Fruit fly (Drosophila melanogaster): ENCODE results near the gene AkhR.
A peak's percentile ranks its signal among the peaks of the same experiment; 100 is the strongest.

Gene AkhR

DNA sequence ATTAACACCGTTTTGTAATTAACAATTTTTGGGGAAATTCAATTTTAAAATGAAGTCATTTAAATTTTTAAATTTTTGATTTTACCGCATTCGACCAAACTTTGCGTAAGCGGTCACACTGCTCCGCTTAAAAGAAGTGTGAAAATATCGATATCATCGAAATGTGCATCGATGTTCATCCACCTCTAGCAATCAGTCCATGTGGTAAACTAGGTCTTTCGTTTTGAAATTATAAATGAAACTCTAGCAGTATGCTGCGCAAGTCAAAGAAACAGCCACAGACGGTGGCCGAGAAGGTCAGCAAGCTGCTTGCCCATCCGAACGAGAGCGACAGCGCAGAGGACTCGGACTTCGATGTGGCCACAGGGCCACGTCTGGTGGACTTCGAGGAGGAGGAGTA, 1.5 kb upstream of the AkhR start, which contains the start of gene Aatf (continued):
- peak; percentile 80; the same call in 2 of the 4 replicates for TF ChIP-seq chinmo (GFP tag; IDR thresholded peaks at IDR 0.05; ENCODE audit: partially characterized antibody)
- TF ChIP-seq pho (GFP tag; optimal IDR thresholded peaks at IDR 0.05), result no peak
- peak; percentile 15 for TF ChIP-seq Bteb2 (GFP tag; optimal IDR thresholded peaks at IDR 0.05)
- TF ChIP-seq CG33213 (GFP tag; optimal IDR thresholded peaks at IDR 0.05), result peak; percentile 28
- TF ChIP-seq CG4730 (GFP tag; IDR thresholded peaks at IDR 0.05), result no peak
- no peak for TF ChIP-seq HHEX (GFP tag; optimal IDR thresholded peaks at IDR 0.05)
- TF ChIP-seq chn (GFP tag; optimal IDR thresholded peaks at IDR 0.05), result no peak
- no peak for TF ChIP-seq CG9609 (GFP tag; optimal IDR thresholded peaks at IDR 0.05)
- TF ChIP-seq CG6854 (GFP tag; optimal IDR thresholded peaks at IDR 0.05), result no peak
- no peak for TF ChIP-seq Hr39 (optimal IDR thresholded peaks at IDR 0.05)
- TF ChIP-seq sug (tag; optimal IDR thresholded peaks at IDR 0.05), result peak; percentile 3
- no peak for TF ChIP-seq CG3726 (GFP tag; IDR thresholded peaks at IDR 0.05)
- TF ChIP-seq CG13424 (tag; optimal IDR thresholded peaks at IDR 0.05), result no peak
- TF ChIP-seq fru (optimal IDR thresholded peaks at IDR 0.05), result no peak
- no peak for TF ChIP-seq nerfin-1 (tag; optimal IDR thresholded peaks at IDR 0.05)
- TF ChIP-seq Blimp-1 (GFP tag; optimal IDR thresholded peaks at IDR 0.05), result no peak
- TF ChIP-seq CG2116 (GFP tag; optimal IDR thresholded peaks at IDR 0.05), result peak; percentile 81
- peak; percentile 28; the same call in 1 of the 3 replicates for TF ChIP-seq row (GFP tag; IDR thresholded peaks at IDR 0.05)
- no peak for TF ChIP-seq Camta (GFP tag; optimal IDR thresholded peaks at IDR 0.05)
- TF ChIP-seq CG13123 (GFP tag; optimal IDR thresholded peaks at IDR 0.05), result no peak
- TF ChIP-seq CG3407 (GFP tag; optimal IDR thresholded peaks at IDR 0.05), result no peak
- no peak for TF ChIP-seq jigr1 (GFP tag; IDR thresholded peaks at IDR 0.05)
- TF ChIP-seq tll (GFP tag; optimal IDR thresholded peaks at IDR 0.05), result no peak
- TF ChIP-seq CG10431 (GFP tag; optimal IDR thresholded peaks at IDR 0.05), result no peak
- TF ChIP-seq CG6689 (GFP tag; IDR thresholded peaks at IDR 0.05), result no peak
- TF ChIP-seq CG31388 (GFP tag; optimal IDR thresholded peaks at IDR 0.05), result no peak
- TF ChIP-seq CG7556 (GFP tag; optimal IDR thresholded peaks at IDR 0.05), result no peak
- TF ChIP-seq Dll (GFP tag; IDR thresholded peaks at IDR 0.05; ENCODE audit: partially characterized antibody), result peak; percentile 89
- TF ChIP-seq z (GFP tag; IDR thresholded peaks at IDR 0.05), result no peak
- no peak for TF ChIP-seq GATAe (GFP tag; conservative IDR thresholded peaks at IDR 0.05)
- no peak for TF ChIP-seq CG31441 (GFP tag; IDR thresholded peaks at IDR 0.05)
- TF ChIP-seq CG17612 (GFP tag; IDR thresholded peaks at IDR 0.05), result no peak
- no peak for TF ChIP-seq lmd (GFP tag; IDR thresholded peaks at IDR 0.05)
- no peak for TF ChIP-seq Fer2 (tag; optimal IDR thresholded peaks at IDR 0.05)
- TF ChIP-seq CG30431 (GFP tag; optimal IDR thresholded peaks at IDR 0.05), result no peak
- no peak for TF ChIP-seq sob (GFP tag; IDR thresholded peaks at IDR 0.05)
- no peak for TF ChIP-seq odd (GFP tag; optimal IDR thresholded peaks at IDR 0.05)
- TF ChIP-seq Hmx (GFP tag; optimal IDR thresholded peaks at IDR 0.05), result no peak
- no peak for TF ChIP-seq CoRest (tag; optimal IDR thresholded peaks at IDR 0.05)
- TF ChIP-seq tgo (GFP tag; IDR thresholded peaks at IDR 0.05), result no peak
- no peak for TF ChIP-seq pum (GFP tag; optimal IDR thresholded peaks at IDR 0.05)
- no peak for TF ChIP-seq Hsf (GFP tag; optimal IDR thresholded peaks at IDR 0.05)
- no peak for TF ChIP-seq CG18764 (GFP tag; optimal IDR thresholded peaks at IDR 0.05)
- TF ChIP-seq yki (optimal IDR thresholded peaks at IDR 0.05), result no peak
- no peak for TF ChIP-seq klu (GFP tag; IDR thresholded peaks at IDR 0.05)
- no peak for TF ChIP-seq Trl (optimal IDR thresholded peaks at IDR 0.05)
- TF ChIP-seq Trl (GFP tag; optimal IDR thresholded peaks at IDR 0.05), result no peak
- TF ChIP-seq CG9215 (GFP tag; IDR thresholded peaks at IDR 0.05), result no peak
- no peak for TF ChIP-seq bcd (GFP tag; optimal IDR thresholded peaks at IDR 0.05)
- TF ChIP-seq NC2α (GFP tag; optimal IDR thresholded peaks at IDR 0.05), result no peak
- no peak for TF ChIP-seq CG33557 (GFP tag; optimal IDR thresholded peaks at IDR 0.05)
- no peak for TF ChIP-seq pnt (GFP tag; optimal IDR thresholded peaks at IDR 0.05)
- no peak for TF ChIP-seq H15 (GFP tag; IDR thresholded peaks at IDR 0.05)
- no peak for TF ChIP-seq psq (GFP tag; optimal IDR thresholded peaks at IDR 0.05)
- TF ChIP-seq Tbp (GFP tag; optimal IDR thresholded peaks at IDR 0.05), result no peak

Data from whole organism, embryonic.